In the genomic region with DNA sequence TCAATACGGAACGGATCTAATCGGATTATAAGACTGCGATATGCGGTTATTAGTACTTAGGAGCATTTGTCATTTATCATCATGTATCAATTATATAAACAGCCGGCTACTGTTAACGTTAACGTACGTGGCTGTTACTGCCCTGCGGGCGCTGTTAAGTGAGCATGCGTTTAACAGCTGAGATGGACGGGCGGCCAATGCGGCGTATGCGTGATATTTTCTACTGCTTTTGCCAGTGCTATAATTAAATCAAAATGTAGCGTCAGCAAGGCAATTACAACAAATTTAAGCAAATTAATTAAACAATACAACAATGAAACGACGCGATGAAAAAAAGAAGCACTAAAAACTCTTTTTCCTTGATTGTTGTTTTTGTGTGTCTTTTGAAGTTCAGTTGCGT, we compare ENCODE assay signal across 2 fruit fly cellular contexts.
A peak's percentile ranks its signal among the peaks of the same experiment; 100 is the strongest.
TF ChIP-seq lines count a peak whose summit lies in the region.

No protein-coding gene starts in this region.

- no peak for TF ChIP-seq CTCF in whole organism, embryonic (GFP tag; optimal IDR thresholded peaks at IDR 0.05; lab: Kevin White, UChicago)

TF ChIP-seq in whole organism, embryonic, 481 proteins besides CTCF, POLR2A, EP300 and RAD21:
- TF ChIP-seq bowl (GFP tag; IDR thresholded peaks at IDR 0.05; lab: Robert Waterston, UW) = no peak
- TF ChIP-seq CG8388 (GFP tag; optimal IDR thresholded peaks at IDR 0.05; lab: Kevin White, UChicago) = no peak
- TF ChIP-seq Pdp1 (GFP tag; optimal IDR thresholded peaks at IDR 0.05; lab: Kevin White, UChicago) = peak in 1 of 2 experiments; percentile 75
- TF ChIP-seq MTF-1 (GFP tag; optimal IDR thresholded peaks at IDR 0.05; lab: Kevin White, UChicago; ENCODE audit: borderline replicate concordance) = no peak
- TF ChIP-seq toy (GFP tag; IDR thresholded peaks at IDR 0.05; lab: Robert Waterston, UW) = no peak
- no peak for TF ChIP-seq NFAT (GFP tag; IDR thresholded peaks at IDR 0.05; lab: Robert Waterston, UW)
- no peak for TF ChIP-seq CG17802 (tag; optimal IDR thresholded peaks at IDR 0.05; lab: Kevin White, UChicago)
- no peak for TF ChIP-seq jumu (GFP tag; optimal IDR thresholded peaks at IDR 0.05; lab: Kevin White, UChicago)
- no peak for TF ChIP-seq br (optimal IDR thresholded peaks at IDR 0.05; lab: Kevin White, UChicago)
- TF ChIP-seq CG7372 (GFP tag; IDR thresholded peaks at IDR 0.05; lab: Robert Waterston, UW) = peak; percentile 80
- TF ChIP-seq CG18476 (GFP tag; optimal IDR thresholded peaks at IDR 0.05; lab: Kevin White, UChicago) = no peak
- TF ChIP-seq maf-S (GFP tag; optimal IDR thresholded peaks at IDR 0.05; lab: Kevin White, UChicago) = no peak
- TF ChIP-seq chinmo (GFP tag; IDR thresholded peaks at IDR 0.05; lab: Robert Waterston, UW; ENCODE audit: partially characterized antibody) = 0 out of 4 replicates have a peak, but pooled peaks have one; percentile 55
- TF ChIP-seq CG7987 (GFP tag; optimal IDR thresholded peaks at IDR 0.05; lab: Kevin White, UChicago) = peak; percentile 61
- TF ChIP-seq D19B (GFP tag; optimal IDR thresholded peaks at IDR 0.05; lab: Kevin White, UChicago) = no peak
- TF ChIP-seq Blimp-1 (GFP tag; optimal IDR thresholded peaks at IDR 0.05; lab: Kevin White, UChicago) = no peak
- TF ChIP-seq Med (GFP tag; lab: Kevin White, UChicago) = peak; percentile 46
- TF ChIP-seq CG4820 (GFP tag; optimal IDR thresholded peaks at IDR 0.05; lab: Kevin White, UChicago) = no peak
- TF ChIP-seq slbo (GFP tag; IDR thresholded peaks at IDR 0.05; lab: Robert Waterston, UW) = no peak
- TF ChIP-seq CG14667 (GFP tag; IDR thresholded peaks at IDR 0.05; lab: Robert Waterston, UW) = no peak
- TF ChIP-seq CG15601 (tag; optimal IDR thresholded peaks at IDR 0.05; lab: Kevin White, UChicago) = no peak
- no peak for TF ChIP-seq nom (GFP tag; optimal IDR thresholded peaks at IDR 0.05; lab: Kevin White, UChicago)
- no peak for TF ChIP-seq CG14860 (GFP tag; IDR thresholded peaks at IDR 0.05; lab: Robert Waterston, UW; ENCODE audit: partially characterized antibody)

TF ChIP-seq in whole organism, wandering third instar larva, 38 proteins besides CTCF, POLR2A, EP300 and RAD21:
- TF ChIP-seq Sp1 (GFP tag; optimal IDR thresholded peaks at IDR 0.05; lab: Kevin White, UChicago) (no peak), Rel (GFP tag; optimal IDR thresholded peaks at IDR 0.05; lab: Kevin White, UChicago) (no peak), Rel (tag; optimal IDR thresholded peaks at IDR 0.05; lab: Kevin White, UChicago) (peak; percentile 30), N (GFP tag; optimal IDR thresholded peaks at IDR 0.05; lab: Kevin White, UChicago) (no peak), Dif (GFP tag; optimal IDR thresholded peaks at IDR 0.05; lab: Kevin White, UChicago; ENCODE audit: partially characterized antibody) (no peak), jim (GFP tag; optimal IDR thresholded peaks at IDR 0.05; lab: Kevin White, UChicago) (no peak), CrebA (GFP tag; optimal IDR thresholded peaks at IDR 0.05; lab: Kevin White, UChicago; ENCODE audit: borderline replicate concordance) (no peak), OdsH (GFP tag; optimal IDR thresholded peaks at IDR 0.05; lab: Kevin White, UChicago) (no peak), Hr78 (GFP tag; optimal IDR thresholded peaks at IDR 0.05; lab: Kevin White, UChicago) (no peak)
